Worm (Caenorhabditis elegans): ENCODE results near the gene tbck-1.

DNA sequence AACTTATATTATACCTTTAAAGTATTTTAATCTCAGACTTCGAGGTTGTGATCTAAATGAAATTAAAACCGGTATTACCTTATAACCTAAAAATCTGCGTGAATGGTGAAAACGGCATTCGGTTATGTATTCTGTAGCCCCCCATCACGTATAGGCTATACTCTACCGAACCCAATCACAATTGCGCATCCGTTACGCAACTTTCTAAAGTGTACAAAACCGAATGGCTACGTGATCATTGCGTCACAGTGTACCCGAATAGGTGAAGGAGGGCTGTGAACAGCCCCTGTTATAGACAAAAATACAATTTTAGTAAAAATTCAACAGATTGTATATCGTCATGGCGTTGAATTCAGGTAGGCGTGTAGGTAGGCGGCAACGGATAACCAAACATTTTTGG, 5.7 kb upstream of the tbck-1 start:
- TF ChIP-seq hnd-1 (tag; optimal IDR thresholded peaks at IDR 0.05) (no peak), hmg-4 (GFP tag; optimal IDR thresholded peaks at IDR 0.05) (no peak), scrt-1 (GFP tag; IDR thresholded peaks at IDR 0.05) (no peak), aly-1 (tag; optimal IDR thresholded peaks at IDR 0.05) (no peak), ceh-36 (tag; optimal IDR thresholded peaks at IDR 0.05) (no peak), ama-1 (optimal IDR thresholded peaks at IDR 0.05) (no peak), F13C5.2 (tag; optimal IDR thresholded peaks at IDR 0.05) (no peak), B0310.2 (tag; optimal IDR thresholded peaks at IDR 0.05) (no peak), hmbx-1 (tag; optimal IDR thresholded peaks at IDR 0.05) (no peak)

Measured in whole organism, early embryonic.